Fruit fly (Drosophila melanogaster): Measurements from ENCODE around the gene Dlc90F.
A peak's percentile ranks its signal among the peaks of the same experiment; 100 is the strongest.

Dlc90F gene

dm6 chr3R:18295262-18295944 is 3.6 kb upstream of the Dlc90F start (continued):
- TF ChIP-seq CG16779 (tag; optimal IDR thresholded peaks at IDR 0.05) (no peak), CG6792 (GFP tag; optimal IDR thresholded peaks at IDR 0.05) (no peak), ss (GFP tag; optimal IDR thresholded peaks at IDR 0.05) (peak in 1 of 2 experiments; percentile 28), dac (GFP tag; optimal IDR thresholded peaks at IDR 0.05) (no peak), Sox15 (GFP tag; optimal IDR thresholded peaks at IDR 0.05) (no peak), vri (GFP tag; optimal IDR thresholded peaks at IDR 0.05) (no peak), lz (GFP tag; optimal IDR thresholded peaks at IDR 0.05) (peak; percentile 18), CG15336 (GFP tag; IDR thresholded peaks at IDR 0.05) (peak; percentile 44), Hr39 (GFP tag; optimal IDR thresholded peaks at IDR 0.05) (no peak)

dm6 chr3R:18296084-18296483 is 2.9 kb upstream of the Dlc90F start:
- TF ChIP-seq CG3919 (GFP tag; optimal IDR thresholded peaks at IDR 0.05) (no peak), CG15336 (GFP tag; IDR thresholded peaks at IDR 0.05) (no peak), ss (GFP tag; optimal IDR thresholded peaks at IDR 0.05) (no peak), CG8319 (GFP tag; optimal IDR thresholded peaks at IDR 0.05) (no peak), dac (GFP tag; optimal IDR thresholded peaks at IDR 0.05) (no peak), fkh (GFP tag; optimal IDR thresholded peaks at IDR 0.05) (peak; percentile 71), Eip75B (GFP tag; optimal IDR thresholded peaks at IDR 0.05) (no peak), CG1621 (tag; optimal IDR thresholded peaks at IDR 0.05) (no peak), Eip78C (GFP tag) (peak; percentile 40), Gug (GFP tag; IDR thresholded peaks at IDR 0.05) (no peak), lz (GFP tag; optimal IDR thresholded peaks at IDR 0.05) (no peak), Ets21C (GFP tag; optimal IDR thresholded peaks at IDR 0.05) (no peak), Sox102F (GFP tag; optimal IDR thresholded peaks at IDR 0.05) (no peak), CG10669 (GFP tag; optimal IDR thresholded peaks at IDR 0.05) (no peak), Hr38 (GFP tag; optimal IDR thresholded peaks at IDR 0.05) (no peak), achi (GFP tag; optimal IDR thresholded peaks at IDR 0.05) (no peak), CG16779 (tag; optimal IDR thresholded peaks at IDR 0.05) (no peak), dsx (GFP tag; optimal IDR thresholded peaks at IDR 0.05; ENCODE audit: poor library complexity, severe bottlenecking) (no peak), CG6792 (GFP tag; optimal IDR thresholded peaks at IDR 0.05) (no peak), Eip93F (GFP tag; optimal IDR thresholded peaks at IDR 0.05) (peak; percentile 39), fd85E (GFP tag; optimal IDR thresholded peaks at IDR 0.05) (no peak), fd59A (GFP tag; optimal IDR thresholded peaks at IDR 0.05) (no peak), svp (GFP tag) (peak; percentile 97), topi (GFP tag; optimal IDR thresholded peaks at IDR 0.05) (no peak), CG6808 (GFP tag; optimal IDR thresholded peaks at IDR 0.05) (no peak), CG8119 (GFP tag; IDR thresholded peaks at IDR 0.05) (no peak), salr (GFP tag; optimal IDR thresholded peaks at IDR 0.05) (no peak), vri (GFP tag; optimal IDR thresholded peaks at IDR 0.05) (peak; percentile 8), OdsH (GFP tag; optimal IDR thresholded peaks at IDR 0.05) (no peak)

dm6 chr3R:18296737-18297136 is 2.3 kb upstream of the Dlc90F start:
- TF ChIP-seq dsx (GFP tag; optimal IDR thresholded peaks at IDR 0.05; ENCODE audit: poor library complexity, severe bottlenecking), result peak; percentile 49
- no peak for TF ChIP-seq Smox (GFP tag; optimal IDR thresholded peaks at IDR 0.05)
- TF ChIP-seq svp (GFP tag), result peak; percentile 76
- TF ChIP-seq fkh (GFP tag; optimal IDR thresholded peaks at IDR 0.05), result no peak
- peak; percentile 18 for TF ChIP-seq Eip78C (GFP tag)

dm6 chr3R:18297444-18298297 is 1.4 kb upstream of the Dlc90F start:
- TF ChIP-seq CG6163 (GFP tag; IDR thresholded peaks at IDR 0.05), result peak; percentile 57; the same call in 1 of the 3 replicates
- TF ChIP-seq fkh (GFP tag; optimal IDR thresholded peaks at IDR 0.05), result peak; percentile 52
- TF ChIP-seq CG6276 (GFP tag; optimal IDR thresholded peaks at IDR 0.05), result peak; percentile 17
- TF ChIP-seq OdsH (GFP tag; optimal IDR thresholded peaks at IDR 0.05), result peak; percentile 44
- TF ChIP-seq CG7368 (GFP tag; optimal IDR thresholded peaks at IDR 0.05), result peak; percentile 4
- peak; percentile 19 for TF ChIP-seq CG4318 (GFP tag; optimal IDR thresholded peaks at IDR 0.05)
- no peak for TF ChIP-seq CG6854 (GFP tag; optimal IDR thresholded peaks at IDR 0.05)
- TF ChIP-seq Eip78C (GFP tag), result peak; percentile 40
- peak; percentile 31 for TF ChIP-seq dac (GFP tag; optimal IDR thresholded peaks at IDR 0.05)
- peak; percentile 46 for TF ChIP-seq CG10631 (GFP tag; optimal IDR thresholded peaks at IDR 0.05)
- TF ChIP-seq CG10669 (GFP tag; optimal IDR thresholded peaks at IDR 0.05), result peak; percentile 26
- TF ChIP-seq Sox14 (GFP tag; optimal IDR thresholded peaks at IDR 0.05), result peak; percentile 37
- TF ChIP-seq CG15336 (GFP tag; IDR thresholded peaks at IDR 0.05), result peak; percentile 47; the same call in 1 of the 2 replicates
- peak; percentile 18 for TF ChIP-seq CG8632 (GFP tag; optimal IDR thresholded peaks at IDR 0.05)
- no peak for TF ChIP-seq Hr39 (GFP tag; optimal IDR thresholded peaks at IDR 0.05)
- peak; percentile 56 for TF ChIP-seq achi (GFP tag; optimal IDR thresholded peaks at IDR 0.05)
- TF ChIP-seq Hr4 (GFP tag; optimal IDR thresholded peaks at IDR 0.05), result peak; percentile 47
- no peak for TF ChIP-seq Sox15 (GFP tag; optimal IDR thresholded peaks at IDR 0.05)
- TF ChIP-seq salr (GFP tag; optimal IDR thresholded peaks at IDR 0.05), result peak in 1 of 2 experiments; percentile 19
- TF ChIP-seq CG3032 (tag; optimal IDR thresholded peaks at IDR 0.05), result peak; percentile 13
